Worm (Caenorhabditis elegans): Measurements from ENCODE around the gene srt-43.

Gene srt-43

DNA sequence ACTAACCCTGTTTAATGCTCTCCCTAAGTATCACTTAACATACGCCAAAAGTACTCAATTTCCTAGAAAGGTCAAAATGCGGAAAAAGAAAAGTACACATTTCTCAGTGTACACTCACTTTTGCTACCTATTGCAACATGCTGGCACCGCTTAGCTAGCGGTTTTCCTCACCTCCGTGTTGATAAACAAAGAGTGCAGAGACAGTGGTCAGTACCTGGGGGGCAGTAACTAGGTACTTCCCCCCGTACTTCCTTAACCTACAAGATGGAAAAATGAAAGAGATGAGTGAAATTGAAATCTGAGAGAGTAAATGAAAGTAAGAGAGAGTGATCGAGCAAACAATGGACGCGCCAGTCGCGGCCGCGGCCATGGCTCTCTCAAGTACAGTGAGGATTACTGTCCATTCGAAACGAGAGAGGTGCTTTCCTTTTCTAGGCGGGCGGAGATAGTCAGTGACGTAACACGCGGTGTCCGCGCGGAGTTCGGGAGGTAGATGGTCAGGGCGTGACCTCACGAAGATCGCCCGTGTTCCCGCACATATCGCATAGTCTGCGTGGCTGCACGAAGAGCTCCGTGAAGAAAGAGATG is 32.8 kb upstream of the srt-43 start, which contains the start of gene cky-1:
TSS of gene cky-1 (plus strand) at position 538 of the 588 bp plus-strand sequence.
- TF ChIP-seq ztf-4 (tag; optimal IDR thresholded peaks at IDR 0.05) (no peak), peb-1 (tag; optimal IDR thresholded peaks at IDR 0.05) (peak; percentile 71), zag-1 (tag; optimal IDR thresholded peaks at IDR 0.05) (no peak)

DNA sequence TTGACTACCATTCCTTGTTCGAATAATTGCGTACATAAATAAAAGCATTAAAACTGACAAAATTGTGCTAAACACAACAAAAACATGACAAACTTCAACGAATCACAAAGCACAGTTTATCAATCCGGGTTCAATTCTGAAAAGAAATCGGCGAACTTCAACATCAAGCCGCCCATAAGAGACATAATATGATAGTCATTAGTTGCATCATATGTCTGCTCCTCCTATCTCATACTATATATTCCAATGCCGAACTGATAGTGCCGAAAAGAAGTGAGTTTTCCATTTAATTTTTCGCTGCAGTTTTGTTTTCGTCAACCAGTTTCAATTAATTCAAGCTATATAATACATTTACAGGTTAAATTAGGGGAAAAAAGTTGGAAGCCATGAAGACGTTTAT is 27.4 kb upstream of the srt-43 start, which contains the start of gene hrg-7:
TSS of gene hrg-7 (plus strand) at position 358 of the 400 bp plus-strand sequence.
- TF ChIP-seq lin-39 (tag; optimal IDR thresholded peaks at IDR 0.05) (no peak), crh-2 (tag; optimal IDR thresholded peaks at IDR 0.05) (peak; percentile 70), nhr-23 (tag; optimal IDR thresholded peaks at IDR 0.05) (no peak), ama-1 (optimal IDR thresholded peaks at IDR 0.05) (no peak), dmd-4 (tag; optimal IDR thresholded peaks at IDR 0.05) (no peak), nhr-21 (tag; optimal IDR thresholded peaks at IDR 0.05) (no peak), nhr-129 (tag; optimal IDR thresholded peaks at IDR 0.05) (peak; percentile 96), sem-4 (tag; optimal IDR thresholded peaks at IDR 0.05) (no peak), gmeb-1 (tag; optimal IDR thresholded peaks at IDR 0.05) (peak; percentile 8), C34F6.9 (tag; optimal IDR thresholded peaks at IDR 0.05) (no peak), R02D3.7 (tag; optimal IDR thresholded peaks at IDR 0.05) (no peak), sma-9 (GFP tag; optimal IDR thresholded peaks at IDR 0.05) (peak; percentile 54), sma-9 (tag; optimal IDR thresholded peaks at IDR 0.05) (no peak), ceh-82 (tag; optimal IDR thresholded peaks at IDR 0.05) (no peak), fos-1 (tag; optimal IDR thresholded peaks at IDR 0.05) (peak; percentile 82)

DNA sequence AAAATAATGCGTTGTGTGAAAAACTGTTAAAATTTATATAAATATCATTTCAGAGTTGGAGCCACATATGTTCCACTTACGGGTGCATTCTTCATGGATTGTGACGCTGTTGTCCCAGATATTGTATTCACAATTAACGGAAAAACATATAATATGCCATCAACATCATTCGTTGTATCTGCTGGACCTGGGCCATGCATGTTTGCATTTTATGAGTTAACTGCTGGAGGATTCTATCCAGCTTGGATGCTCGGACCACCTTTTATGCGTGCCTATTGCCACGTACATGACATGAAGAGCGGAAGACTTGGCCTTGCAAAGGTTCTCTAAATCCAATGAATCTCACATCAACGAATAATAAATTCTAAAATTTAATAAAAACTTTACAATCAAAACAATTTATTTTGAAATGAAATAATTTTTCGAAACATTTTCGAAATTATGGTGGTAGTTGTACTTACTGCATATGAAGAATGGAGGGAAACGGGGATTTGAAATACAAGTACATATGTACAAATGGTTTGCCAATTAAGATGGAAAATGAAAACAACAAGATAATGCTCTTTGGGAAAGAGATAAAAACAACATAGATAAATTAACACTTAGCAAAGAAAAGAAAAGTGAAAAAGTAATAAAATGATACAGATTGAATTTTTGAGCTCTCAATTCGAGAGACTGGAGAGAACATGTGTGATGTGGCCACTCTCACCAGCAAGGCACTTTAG is 25.1 kb upstream of the srt-43 start:
- no peak for TF ChIP-seq unc-62 (GFP tag; optimal IDR thresholded peaks at IDR 0.05)
- no peak for TF ChIP-seq peb-1 (tag; optimal IDR thresholded peaks at IDR 0.05)
- no peak for TF ChIP-seq mab-5 (tag; optimal IDR thresholded peaks at IDR 0.05)
- no peak for TF ChIP-seq sma-3 (GFP tag; optimal IDR thresholded peaks at IDR 0.05)
- no peak for TF ChIP-seq nhr-11 (tag; optimal IDR thresholded peaks at IDR 0.05)
- TF ChIP-seq lin-39 (tag; optimal IDR thresholded peaks at IDR 0.05): no peak
- TF ChIP-seq lsy-2 (tag; optimal IDR thresholded peaks at IDR 0.05): no peak
- TF ChIP-seq aly-2 (tag; optimal IDR thresholded peaks at IDR 0.05): no peak
- no peak for TF ChIP-seq Y55F3AM.14 (GFP tag; optimal IDR thresholded peaks at IDR 0.05)
- no peak for TF ChIP-seq gmeb-1 (tag; optimal IDR thresholded peaks at IDR 0.05)
- TF ChIP-seq egl-27 (tag; optimal IDR thresholded peaks at IDR 0.05): no peak
- no peak for TF ChIP-seq crh-2 (tag; optimal IDR thresholded peaks at IDR 0.05)
- TF ChIP-seq nhr-25 (tag; optimal IDR thresholded peaks at IDR 0.05): no peak
- no peak for TF ChIP-seq lin-13 (GFP tag; optimal IDR thresholded peaks at IDR 0.05)
- no peak for TF ChIP-seq snpc-4 (tag; optimal IDR thresholded peaks at IDR 0.05)
- no peak for TF ChIP-seq elt-1 (tag; optimal IDR thresholded peaks at IDR 0.05)
- TF ChIP-seq nhr-12 (tag; optimal IDR thresholded peaks at IDR 0.05): no peak

DNA sequence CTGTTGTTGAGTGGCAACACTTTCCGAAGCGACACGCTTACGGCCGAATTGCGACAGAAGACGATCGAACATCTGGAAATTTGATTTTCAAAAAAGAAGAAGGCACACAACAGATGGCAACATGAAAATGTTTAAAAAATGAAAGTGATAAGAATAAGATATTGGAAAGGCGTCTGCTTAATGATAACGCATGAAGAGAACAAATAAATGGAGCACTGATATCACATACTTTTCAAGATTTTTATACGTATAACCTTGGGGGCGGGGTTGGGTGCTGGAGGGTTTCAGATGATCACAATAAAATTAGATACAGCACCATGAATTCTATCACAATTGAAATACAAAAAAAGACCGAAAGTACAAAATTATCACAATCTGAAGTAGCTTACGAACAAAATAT is 24.1 kb upstream of the srt-43 start, which contains the start of gene C15C8.7:
TSS of gene C15C8.7 (minus strand) at position 72 of the 400 bp plus-strand sequence.
- peak; percentile 63 for TF ChIP-seq fos-1 (tag; optimal IDR thresholded peaks at IDR 0.05)
- no peak for TF ChIP-seq unc-62 (GFP tag; optimal IDR thresholded peaks at IDR 0.05)
- TF ChIP-seq F13H6.1 (tag; optimal IDR thresholded peaks at IDR 0.05): peak; percentile 6

DNA sequence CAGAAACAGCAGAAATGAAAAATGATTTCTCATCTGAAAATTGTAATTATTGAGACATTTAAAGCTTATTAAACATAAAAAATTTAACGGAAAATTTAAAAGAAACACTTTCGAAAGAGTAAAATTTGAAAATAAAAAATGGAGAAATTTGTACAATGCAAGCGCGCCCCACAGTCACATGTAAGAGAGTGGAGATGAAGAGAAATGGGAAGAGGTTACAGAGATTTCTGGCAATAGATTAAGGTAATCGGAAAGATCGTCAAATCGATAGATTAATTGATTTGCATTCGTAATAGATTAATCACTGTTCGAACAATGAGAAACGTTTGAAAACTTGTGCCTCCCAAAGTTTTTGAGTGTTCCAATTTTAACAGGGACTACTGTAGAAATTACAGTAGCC is 21.6 kb upstream of the srt-43 start, which contains the start of gene C15C8.4:
TSS of gene C15C8.4 (minus strand) at position 33 of the 400 bp plus-strand sequence.
- TF ChIP-seq ceh-16 (tag; optimal IDR thresholded peaks at IDR 0.05): no peak
- TF ChIP-seq unc-62 (GFP tag; optimal IDR thresholded peaks at IDR 0.05): no peak
- no peak for TF ChIP-seq lin-11 (tag; optimal IDR thresholded peaks at IDR 0.05)
- TF ChIP-seq nhr-25 (tag; optimal IDR thresholded peaks at IDR 0.05): no peak
- TF ChIP-seq nhr-77 (tag; optimal IDR thresholded peaks at IDR 0.05): no peak
- no peak for TF ChIP-seq nhr-23 (tag; optimal IDR thresholded peaks at IDR 0.05)

All from whole organism, L2 larva.